Worm (Caenorhabditis elegans) whole organism, L4 larva: ENCODE measurements around the gene R13H4.2.
A peak's percentile ranks its signal among the peaks of the same experiment; 100 is the strongest.

Experiments
- D1046.2 ChIP-seq: fragments of 200-800 bp; sonication (Bioruptor generic); IDR thresholded peaks from 2 replicates; pipeline ENCODE4 v1.3.6; 2022; ENCODE audit warnings: missing genetic modification characterization, missing compliant biosample characterization
- arid-1 ChIP-seq: fragments of 200-800 bp; sonication (Bioruptor generic); conservative IDR thresholded peaks from 2 replicates; pipeline ENCODE4 v1.3.6; 2022; ENCODE audit warnings: missing genetic modification reagents, missing genetic modification characterization, missing compliant biosample characterization
- daf-12 ChIP-seq: fragments of 150-350 bp; optimal IDR thresholded peaks from 2 replicates; lab custom pipeline; 2014; ENCODE audit warnings: missing biosample characterization, missing genetic modification reagents, missing genetic modification characterization
- fos-1 ChIP-seq: fragments of 150-350 bp; optimal IDR thresholded peaks from 2 replicates; lab custom pipeline; 2014; ENCODE audit warnings: missing biosample characterization, missing genetic modification characterization
- hlh-30 ChIP-seq: sonication (generic microtip); optimal IDR thresholded peaks from 2 replicates; lab custom pipeline; 2017; ENCODE audit warnings: antibody characterized with exemption, mild to moderate bottlenecking, missing genetic modification characterization, missing compliant biosample characterization; ENCODE audit not compliant: insufficient read depth
- nhr-11 ChIP-seq: fragments of 150-350 bp; optimal IDR thresholded peaks from 2 replicates; lab custom pipeline; 2014; ENCODE audit warnings: missing biosample characterization, missing genetic modification characterization
- snpc-4 ChIP-seq: fragments of 150-350 bp; optimal IDR thresholded peaks from 2 replicates; lab custom pipeline; 2014; ENCODE audit warnings: missing biosample characterization, missing genetic modification characterization
- unc-62 ChIP-seq, 3 experiments: fragments of 150-350 bp in 1 of 3; sonication (generic microtip); optimal IDR thresholded peaks in 2 of 3; peaks in 1 of 3; 1 replicate in 1 of 3; 2 replicates in 2 of 3; lab custom pipeline; 2014 to 2017; ENCODE audit warnings: missing biosample characterization in 3 of 3, missing genetic modification characterization in 3 of 3, missing genetic modification reagents in 3 of 3, missing genotype in 1 of 3
- zag-1 ChIP-seq: fragments of 150-350 bp; optimal IDR thresholded peaks from 2 replicates; lab custom pipeline; 2014; ENCODE audit warnings: missing biosample characterization, missing genetic modification characterization

DNA sequence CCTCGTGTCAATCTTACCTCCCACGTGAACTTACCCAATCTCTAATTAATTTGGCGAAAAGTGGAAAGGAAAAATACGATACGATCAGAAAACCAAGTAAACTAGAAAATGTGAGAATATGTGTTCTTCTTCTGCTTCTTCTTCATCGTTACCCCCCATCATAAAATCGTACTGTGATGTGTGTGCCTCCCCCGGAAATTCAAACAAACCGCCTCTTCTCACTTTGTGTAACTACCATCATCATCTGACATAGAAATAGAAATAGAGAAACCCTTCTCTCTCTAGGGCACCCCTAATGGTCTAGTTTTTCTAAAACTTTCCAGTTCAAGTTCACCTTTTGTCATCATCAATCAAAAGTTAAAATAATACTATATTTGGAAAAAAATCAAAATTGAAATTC is 21.6 kb downstream of the R13H4.2 start:
- no peak for TF ChIP-seq arid-1 (GFP tag; lab: Robert Waterston, UW)
- no peak for TF ChIP-seq unc-62 (GFP tag; optimal IDR thresholded peaks at IDR 0.05 in 1 of 2; lab: Kevin White, UChicago)
- no peak for TF ChIP-seq unc-62 (tag; optimal IDR thresholded peaks at IDR 0.05; lab: Kevin White, UChicago)
- no peak for TF ChIP-seq nhr-11 (tag; lab: Kevin White, UChicago)
- TF ChIP-seq daf-12 (tag; lab: Kevin White, UChicago): no peak
- TF ChIP-seq fos-1: no peak
- no peak for TF ChIP-seq zag-1
- TF ChIP-seq snpc-4 (tag; lab: Kevin White, UChicago): no peak
- peak; percentile 39 for TF ChIP-seq hlh-30
- TF ChIP-seq D1046.2: no peak
